Worm (Caenorhabditis elegans) whole organism, early embryonic: ENCODE data around the gene C50B8.6.

ENCODE experiments used
- B0310.2 ChIP-seq: sonication (generic microtip); optimal IDR thresholded peaks from 2 replicates; lab custom pipeline; 2016; ENCODE audit warnings: mild to moderate bottlenecking, missing genetic modification characterization, missing compliant biosample characterization
- aly-1 ChIP-seq: sonication (generic microtip); optimal IDR thresholded peaks from 2 replicates; lab custom pipeline; 2016; ENCODE audit warnings: missing genetic modification characterization, missing compliant biosample characterization
- ama-1 ChIP-seq: fragments of 150-350 bp; optimal IDR thresholded peaks from 2 replicates; lab custom pipeline; 2014
- ceh-13 ChIP-seq: fragments of 200-800 bp; sonication (Bioruptor generic); optimal IDR thresholded peaks from 2 replicates; lab custom pipeline; 2018; ENCODE audit warnings: mild to moderate bottlenecking, missing genetic modification characterization, missing compliant biosample characterization
- ceh-36 ChIP-seq: sonication (generic microtip); optimal IDR thresholded peaks from 2 replicates; lab custom pipeline; 2016; ENCODE audit warnings: missing genetic modification characterization, inconsistent platforms, missing compliant biosample characterization
- ets-7 ChIP-seq: sonication (generic microtip); optimal IDR thresholded peaks from 2 replicates; lab custom pipeline; 2016; ENCODE audit warnings: missing genotype, missing genetic modification characterization, missing compliant biosample characterization
- flt-1 ChIP-seq: fragments of 200-800 bp; sonication (Bioruptor generic); IDR thresholded peaks from 2 replicates; pipeline ENCODE4 v1.3.6; 2022; ENCODE audit warnings: missing genetic modification characterization, missing compliant biosample characterization
- hmbx-1 ChIP-seq: sonication (generic microtip); optimal IDR thresholded peaks from 2 replicates; lab custom pipeline; 2016; ENCODE audit warnings: mild to moderate bottlenecking, missing genetic modification characterization, missing compliant biosample characterization
- hmg-4 ChIP-seq: fragments of 200-800 bp; sonication (Bioruptor generic); optimal IDR thresholded peaks from 2 replicates; lab custom pipeline; 2018; ENCODE audit warnings: mild to moderate bottlenecking, missing genetic modification characterization, missing compliant biosample characterization
- hnd-1 ChIP-seq: sonication (generic microtip); optimal IDR thresholded peaks from 2 replicates; lab custom pipeline; 2016; ENCODE audit warnings: missing genetic modification characterization, missing compliant biosample characterization
- scrt-1 ChIP-seq: fragments of 200-800 bp; sonication (Bioruptor generic); IDR thresholded peaks from 2 replicates; pipeline ENCODE4 v1.3.6; 2022; ENCODE audit warnings: missing genetic modification characterization, missing compliant biosample characterization
- sea-1 ChIP-seq: fragments of 200-800 bp; sonication (Bioruptor generic); conservative IDR thresholded peaks from 2 replicates; pipeline ENCODE4 v1.3.6; 2022; ENCODE audit warnings: missing genetic modification characterization, missing compliant biosample characterization
- tbx-11 ChIP-seq: fragments of 200-800 bp; sonication (Bioruptor generic); IDR thresholded peaks from 2 replicates; pipeline ENCODE4 v1.3.6; 2022; ENCODE audit warnings: missing genetic modification characterization, missing compliant biosample characterization
- tra-4 ChIP-seq: sonication (generic microtip); optimal IDR thresholded peaks from 2 replicates; lab custom pipeline; 2017; ENCODE audit warnings: missing genetic modification characterization, missing compliant biosample characterization

ce11 chrV:13562748-13563147, 16.0 kb upstream of the C50B8.6 start:
- no peak for TF ChIP-seq hmbx-1
- no peak for TF ChIP-seq B0310.2 (tag; lab: Kevin White, UChicago)
- no peak for TF ChIP-seq scrt-1
- TF ChIP-seq hnd-1 (tag; lab: Kevin White, UChicago) = no peak
- no peak for TF ChIP-seq tbx-11
- TF ChIP-seq ama-1 (lab: Kevin White, UChicago) = no peak
- TF ChIP-seq flt-1 (GFP tag; lab: Robert Waterston, UW) = no peak
- TF ChIP-seq ceh-36 (tag; lab: Kevin White, UChicago) = no peak
- no peak for TF ChIP-seq ceh-13 (GFP tag; lab: Kevin White, UChicago)
- TF ChIP-seq hmg-4 (GFP tag; lab: Kevin White, UChicago) = no peak
- TF ChIP-seq tra-4 (tag; lab: Kevin White, UChicago) = no peak
- no peak for TF ChIP-seq sea-1
- TF ChIP-seq ets-7 = no peak
- no peak for TF ChIP-seq aly-1 (tag; lab: Kevin White, UChicago)
